Fruit fly (Drosophila melanogaster): ENCODE measurements around the gene Polr1H.

DNA sequence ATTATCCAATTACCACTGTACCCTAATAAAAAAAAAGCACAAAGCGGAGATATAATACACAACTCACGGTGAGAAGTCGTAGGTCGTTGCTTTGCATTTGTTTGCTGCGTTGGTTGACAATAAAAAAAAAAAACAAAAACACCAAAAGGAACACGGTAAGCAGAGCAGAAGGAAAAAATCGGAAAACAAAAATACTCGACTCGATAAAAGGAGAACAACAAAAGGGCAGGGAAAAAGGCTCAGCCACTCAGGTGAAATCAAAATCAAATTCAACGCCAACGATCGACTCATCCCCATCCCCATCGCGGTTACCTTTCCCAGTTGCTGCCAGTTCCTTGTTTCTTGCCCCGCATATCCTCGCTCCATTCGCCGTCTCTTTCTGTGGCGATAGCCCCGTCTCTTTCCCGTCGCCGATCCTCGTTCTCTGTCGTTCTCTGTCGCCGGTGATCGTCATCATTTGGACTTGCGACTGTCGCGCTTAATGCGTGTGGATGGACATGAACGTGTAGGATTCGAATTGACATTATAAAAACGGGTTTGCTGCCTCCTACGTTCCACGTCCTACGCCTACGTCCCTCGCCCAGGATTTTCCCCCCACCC, 46.9 kb upstream of the Polr1H start:
- TF ChIP-seq ttk (optimal IDR thresholded peaks at IDR 0.05) = no peak
- TF ChIP-seq psq (optimal IDR thresholded peaks at IDR 0.05) = no peak
- no peak for TF ChIP-seq Myc (optimal IDR thresholded peaks at IDR 0.05)
- no peak for TF ChIP-seq h (optimal IDR thresholded peaks at IDR 0.05)
